Worm (Caenorhabditis elegans) whole organism, L3 larva: ENCODE measurements around the gene phat-8.

ENCODE experiments used
- ama-1 ChIP-seq: fragments of 150-350 bp; optimal IDR thresholded peaks from 2 replicates; lab custom pipeline; 2018
- ceh-16 ChIP-seq: sonication (generic microtip); optimal IDR thresholded peaks from 2 replicates; lab custom pipeline; 2017; ENCODE audit warnings: missing biosample characterization, missing genetic modification characterization
- elt-1 ChIP-seq: fragments of 150-350 bp; optimal IDR thresholded peaks from 2 replicates; lab custom pipeline; 2014; ENCODE audit warnings: missing biosample characterization, missing genetic modification characterization
- nhr-28 ChIP-seq: fragments of 150-350 bp; optimal IDR thresholded peaks from 2 replicates; lab custom pipeline; 2014; ENCODE audit warnings: missing biosample characterization, missing genetic modification characterization
- tbx-2 ChIP-seq: sonication (generic microtip); optimal IDR thresholded peaks from 2 replicates; lab custom pipeline; 2016; ENCODE audit warnings: mild to moderate bottlenecking, missing genetic modification characterization, missing compliant biosample characterization
- unc-62 ChIP-seq: fragments of 150-350 bp; sonication (generic microtip); optimal IDR thresholded peaks from 4 replicates; lab custom pipeline; 2014; ENCODE audit warnings: missing biosample characterization, missing genetic modification reagents, missing genetic modification characterization

DNA sequence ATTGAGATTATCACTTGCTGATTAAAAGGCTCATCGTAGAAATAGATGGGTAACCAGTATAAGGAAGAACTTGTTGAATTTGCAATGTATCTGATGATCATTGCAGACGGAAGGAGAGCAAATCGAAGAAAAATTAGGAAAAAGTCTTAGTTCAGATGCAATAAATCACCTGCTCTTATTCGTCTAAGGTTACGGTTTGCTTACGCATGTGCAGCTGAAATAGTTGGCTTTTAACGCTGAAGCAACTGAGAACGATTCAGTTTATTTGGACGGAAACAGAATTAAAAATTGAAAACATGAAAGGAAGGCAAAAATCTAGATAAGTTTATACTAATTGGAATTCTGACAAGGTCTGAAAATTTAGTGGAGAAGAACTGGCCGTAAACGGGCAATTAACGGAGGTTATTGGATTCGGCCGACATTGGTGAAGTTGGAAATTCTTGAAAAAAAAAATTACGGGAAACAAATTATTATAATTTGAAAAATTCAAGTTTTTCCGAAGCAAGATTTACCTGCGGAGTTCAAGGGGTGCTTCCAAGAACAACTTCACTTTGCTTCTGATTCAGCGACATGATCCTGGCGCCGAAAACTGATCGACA lies 18.8 kb upstream of the phat-8 start, which contains the start of the genes sre-35 and sre-33:
- TF ChIP-seq unc-62 (no peak), tbx-2 (tag; lab: Kevin White, UChicago) (no peak), ceh-16 (tag; lab: Kevin White, UChicago) (no peak), elt-1 (tag; lab: Kevin White, UChicago) (no peak), ama-1 (lab: Kevin White, UChicago) (no peak), nhr-28 (tag; lab: Kevin White, UChicago) (no peak)
